Fruit fly (Drosophila melanogaster) whole organism, wandering third instar larva: ENCODE measurements around the gene scf.

ENCODE experiments used
- Abd-B ChIP-seq: fragments of >200 bp; optimal IDR thresholded peaks from 2 replicates; lab custom pipeline; 2017; ENCODE audit warnings: missing biosample characterization, missing genetic modification characterization
- CrebA ChIP-seq: fragments of 200-800 bp; sonication (Bioruptor generic); optimal IDR thresholded peaks from 2 replicates; lab custom pipeline; 2016; ENCODE audit warnings: missing biosample characterization, mild to moderate bottlenecking, missing genetic modification characterization, borderline replicate concordance
- Mio ChIP-seq: sonication (Bioruptor generic); optimal IDR thresholded peaks from 2 replicates; lab custom pipeline; 2016; ENCODE audit warnings: missing biosample characterization, missing genetic modification characterization
- OdsH ChIP-seq: fragments of 200-800 bp; sonication (Bioruptor generic); optimal IDR thresholded peaks from 2 replicates; lab custom pipeline; 2016; ENCODE audit warnings: missing biosample characterization, mild to moderate bottlenecking, missing genetic modification characterization
- Vsx2 ChIP-seq: fragments of 200-300, 225-300 bp; sonication (Bioruptor generic); optimal IDR thresholded peaks from 2 replicates; lab custom pipeline; 2018; ENCODE audit warnings: missing biosample characterization, missing genetic modification characterization; ENCODE audit not compliant: partially characterized antibody
- br ChIP-seq: fragments of 200-800 bp; sonication (Bioruptor generic); optimal IDR thresholded peaks from 2 replicates; lab custom pipeline; 2016; ENCODE audit warnings: missing biosample characterization, missing genetic modification characterization
- dmrt93B ChIP-seq: fragments of 200-800 bp; sonication (Bioruptor generic); optimal IDR thresholded peaks from 2 replicates; lab custom pipeline; 2018; ENCODE audit warnings: missing biosample characterization, mild to moderate bottlenecking, missing genetic modification characterization
- fru ChIP-seq: fragments of 200-800 bp; sonication (Bioruptor generic); optimal IDR thresholded peaks from 3 replicates; lab custom pipeline; 2016; ENCODE audit warnings: missing biosample characterization, mild to moderate bottlenecking, missing genetic modification characterization
- h ChIP-seq: fragments of 200-800 bp; sonication (Bioruptor generic); optimal IDR thresholded peaks from 3 replicates; lab custom pipeline; 2016; ENCODE audit warnings: missing biosample characterization, mild to moderate bottlenecking, missing genetic modification characterization
- lola ChIP-seq: fragments of >200 bp; optimal IDR thresholded peaks from 2 replicates; lab custom pipeline; 2017; ENCODE audit warnings: missing biosample characterization, missing genetic modification characterization
- pan ChIP-seq: fragments of >200 bp; optimal IDR thresholded peaks from 2 replicates; lab custom pipeline; 2017

- no peak for TF ChIP-seq Abd-B (GFP tag; lab: Kevin White, UChicago)
- TF ChIP-seq OdsH (GFP tag; lab: Kevin White, UChicago): no peak
- TF ChIP-seq CrebA: no peak
- TF ChIP-seq Mio (GFP tag; lab: Kevin White, UChicago): no peak
- TF ChIP-seq dmrt93B (GFP tag; lab: Kevin White, UChicago): no peak
- no peak for TF ChIP-seq Vsx2 (GFP tag; lab: Kevin White, UChicago)
- TF ChIP-seq fru: no peak
- TF ChIP-seq pan: no peak
- TF ChIP-seq br (GFP tag; lab: Kevin White, UChicago): no peak
- no peak for TF ChIP-seq lola (GFP tag; lab: Kevin White, UChicago)
- TF ChIP-seq h (GFP tag; lab: Kevin White, UChicago): no peak
Measured at dm6 chr3L:1325626-1325937, 27.1 kb downstream of the scf start.
